Worm (Caenorhabditis elegans): ENCODE results near the gene exc-14.

Gene exc-14

DNA sequence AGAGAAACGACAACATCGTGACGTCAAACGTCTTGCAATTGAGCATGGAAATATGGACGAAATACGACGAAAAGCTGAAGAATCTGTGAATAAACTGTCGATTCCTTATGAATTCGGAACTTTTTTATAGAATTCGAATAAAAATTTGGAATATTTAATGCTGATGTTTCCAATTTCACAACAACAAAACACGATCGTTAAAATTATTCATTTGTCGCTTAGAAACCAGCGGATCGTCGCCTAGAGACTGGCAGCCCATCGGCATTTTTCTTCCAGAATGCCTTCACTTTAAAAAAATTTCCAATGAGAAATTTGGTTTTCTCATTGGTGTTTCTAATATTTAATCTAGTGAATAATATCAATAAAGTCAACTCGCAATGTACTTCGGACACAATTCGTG is 7.3 kb upstream of the exc-14 start, which contains the start of gene cwp-4:
Gene cwp-4 (plus strand): TSS at position 301 of the 400 bp plus-strand sequence.
- TF ChIP-seq ztf-11 (tag; optimal IDR thresholded peaks at IDR 0.05) (no peak), crh-2 (tag; optimal IDR thresholded peaks at IDR 0.05) (no peak), mbf-1 (tag; optimal IDR thresholded peaks at IDR 0.05) (no peak), elt-1 (tag; optimal IDR thresholded peaks at IDR 0.05) (no peak), sma-9 (GFP tag; optimal IDR thresholded peaks at IDR 0.05) (no peak), sma-9 (tag; optimal IDR thresholded peaks at IDR 0.05) (no peak), lsy-2 (tag; optimal IDR thresholded peaks at IDR 0.05) (no peak)

DNA sequence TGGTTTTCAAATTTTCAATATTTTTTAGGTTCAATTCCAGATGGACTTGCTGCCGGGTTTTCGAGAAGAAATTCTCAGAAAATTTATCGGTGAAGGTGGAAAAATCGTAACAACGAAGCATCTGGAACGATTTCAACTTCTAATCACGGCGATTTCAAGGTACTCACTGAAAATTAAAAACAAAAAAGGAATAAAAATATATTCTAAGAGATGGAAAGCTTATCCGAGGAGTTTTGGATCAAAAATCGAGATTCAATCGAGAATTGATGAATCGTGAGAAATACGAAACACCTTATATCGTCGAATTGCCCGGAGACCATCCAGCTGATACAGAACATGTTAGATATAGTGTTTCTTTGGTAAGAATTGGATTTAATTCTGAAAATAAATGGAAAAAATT is 6.2 kb upstream of the exc-14 start, which contains the start of gene K11D12.12:
Gene K11D12.12 (plus strand): TSS at position 29 of the 400 bp plus-strand sequence.
- TF ChIP-seq R02D3.7 (tag; optimal IDR thresholded peaks at IDR 0.05), result no peak
- TF ChIP-seq sem-4 (tag; optimal IDR thresholded peaks at IDR 0.05), result no peak
- no peak for TF ChIP-seq lsy-2 (tag; optimal IDR thresholded peaks at IDR 0.05)
- TF ChIP-seq sma-3 (GFP tag; optimal IDR thresholded peaks at IDR 0.05), result no peak
- no peak for TF ChIP-seq elt-1 (tag; optimal IDR thresholded peaks at IDR 0.05)
- TF ChIP-seq skn-1 (tag; optimal IDR thresholded peaks at IDR 0.05), result no peak
- no peak for TF ChIP-seq unc-39 (tag; optimal IDR thresholded peaks at IDR 0.05)
- no peak for TF ChIP-seq nhr-129 (tag; optimal IDR thresholded peaks at IDR 0.05)
- TF ChIP-seq Y55F3AM.14 (GFP tag; optimal IDR thresholded peaks at IDR 0.05), result no peak
- no peak for TF ChIP-seq alr-1 (tag; optimal IDR thresholded peaks at IDR 0.05)
- no peak for TF ChIP-seq fos-1 (tag; optimal IDR thresholded peaks at IDR 0.05)
- no peak for TF ChIP-seq egl-27 (tag; optimal IDR thresholded peaks at IDR 0.05)
- TF ChIP-seq nhr-23 (tag; optimal IDR thresholded peaks at IDR 0.05), result no peak

DNA sequence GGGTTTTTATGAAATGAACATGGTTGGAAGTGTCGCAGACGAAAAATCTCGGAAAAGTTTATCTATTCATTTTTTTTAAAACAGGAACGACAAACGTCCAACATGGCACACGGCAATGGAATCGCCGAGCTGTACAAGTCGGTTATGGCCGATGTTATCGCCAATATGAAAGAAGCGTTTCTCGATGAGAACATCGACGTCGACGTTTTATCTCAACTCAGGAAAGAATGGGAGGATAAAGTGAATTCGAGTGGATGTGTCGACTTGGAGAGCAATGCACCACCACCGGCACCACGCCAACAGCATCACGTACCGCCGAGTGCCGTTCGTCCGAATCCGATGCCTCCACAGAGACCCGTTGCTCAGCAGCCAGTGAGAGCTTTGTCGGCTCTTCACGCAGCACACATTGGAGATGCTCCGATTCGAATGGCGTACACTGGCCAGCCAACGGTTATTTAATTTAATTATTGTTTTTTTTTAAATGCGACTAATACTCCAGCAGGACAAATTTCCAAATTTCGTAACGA is 4.1 kb upstream of the exc-14 start:
- no peak for TF ChIP-seq sma-3 (GFP tag; optimal IDR thresholded peaks at IDR 0.05)
- peak; percentile 3 for TF ChIP-seq sma-9 (GFP tag; optimal IDR thresholded peaks at IDR 0.05)
- no peak for TF ChIP-seq sma-9 (tag; optimal IDR thresholded peaks at IDR 0.05)

DNA sequence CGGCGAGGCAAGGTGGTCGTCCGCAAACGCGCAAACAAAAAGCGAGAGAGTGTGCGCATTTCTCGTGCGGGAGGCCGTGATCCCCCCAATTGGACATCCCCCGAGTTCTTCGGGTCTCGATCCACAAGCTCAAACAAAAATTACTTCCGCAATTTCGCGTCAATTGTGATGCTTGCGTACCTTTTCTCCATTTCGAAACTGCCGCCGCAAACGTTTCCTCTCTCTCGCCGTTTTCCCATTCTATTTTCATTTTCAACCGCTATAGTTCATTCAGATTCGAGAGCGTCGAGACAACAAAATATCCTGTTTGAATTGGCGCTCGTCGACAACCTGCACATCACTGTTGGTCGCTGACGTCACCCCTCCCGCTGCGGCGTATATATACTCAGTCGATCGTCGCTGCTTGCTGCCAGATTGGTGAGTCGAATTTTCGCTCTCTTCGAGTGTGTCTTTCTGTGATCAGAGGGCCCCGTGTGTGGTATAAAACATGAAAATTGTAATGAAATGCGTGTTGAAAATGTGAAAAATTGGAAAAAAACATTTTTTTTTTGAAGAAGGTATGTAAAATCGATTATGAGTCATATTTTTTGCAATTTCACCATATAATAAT is 3.4 kb upstream of the exc-14 start, which contains the start of the genes pqn-51 and K11D12.14:
Gene pqn-51 (plus strand): TSS at position 275 of the 610 bp plus-strand sequence.
Gene K11D12.14 (plus strand): TSS at position 304 of the 610 bp plus-strand sequence.
- TF ChIP-seq lin-11 (tag; optimal IDR thresholded peaks at IDR 0.05), result peak; percentile 92
- peak; percentile 61 for TF ChIP-seq nhr-237 (tag; optimal IDR thresholded peaks at IDR 0.05)
- peak; percentile 90 for TF ChIP-seq sma-9 (GFP tag; optimal IDR thresholded peaks at IDR 0.05)
- TF ChIP-seq sma-9 (tag; optimal IDR thresholded peaks at IDR 0.05), result peak; percentile 47
- peak; percentile 40 for TF ChIP-seq ceh-82 (tag; optimal IDR thresholded peaks at IDR 0.05)
- TF ChIP-seq ama-1 (optimal IDR thresholded peaks at IDR 0.05), result peak; percentile 98
- peak; percentile 79 to 93 for TF ChIP-seq lsy-2 (tag; optimal IDR thresholded peaks at IDR 0.05)
- peak; percentile 87 for TF ChIP-seq lin-13 (GFP tag; optimal IDR thresholded peaks at IDR 0.05)
- no peak for TF ChIP-seq aly-2 (tag; optimal IDR thresholded peaks at IDR 0.05)
- peak; percentile 90 for TF ChIP-seq sem-4 (tag; optimal IDR thresholded peaks at IDR 0.05)
- no peak for TF ChIP-seq nhr-23 (tag; optimal IDR thresholded peaks at IDR 0.05)
- TF ChIP-seq nhr-6 (tag; optimal IDR thresholded peaks at IDR 0.05), result peak; percentile 88
- TF ChIP-seq nhr-77 (tag; optimal IDR thresholded peaks at IDR 0.05), result no peak
- TF ChIP-seq zag-1 (tag; optimal IDR thresholded peaks at IDR 0.05), result peak; percentile 68
- no peak for TF ChIP-seq elt-3 (tag; optimal IDR thresholded peaks at IDR 0.05)
- peak; percentile 64 for TF ChIP-seq mab-5 (tag; optimal IDR thresholded peaks at IDR 0.05)
- peak; percentile 79 for TF ChIP-seq blmp-1 (tag; optimal IDR thresholded peaks at IDR 0.05; ENCODE audit: insufficient read depth)
- no peak for TF ChIP-seq alr-1 (tag; optimal IDR thresholded peaks at IDR 0.05)
- peak; percentile 96 for TF ChIP-seq C34F6.9 (tag; optimal IDR thresholded peaks at IDR 0.05)
- TF ChIP-seq mdl-1 (tag; optimal IDR thresholded peaks at IDR 0.05), result peak in 1 of 2 experiments; percentile 59
- TF ChIP-seq nhr-25 (tag; optimal IDR thresholded peaks at IDR 0.05), result peak; percentile 90
- peak; percentile 35 for TF ChIP-seq unc-62 (GFP tag; optimal IDR thresholded peaks at IDR 0.05)
- peak; percentile 95 for TF ChIP-seq ZK546.5 (tag; optimal IDR thresholded peaks at IDR 0.05)
- TF ChIP-seq ztf-1 (GFP tag; conservative IDR thresholded peaks at IDR 0.05), result no peak
- TF ChIP-seq egl-27 (tag; optimal IDR thresholded peaks at IDR 0.05), result peak; percentile 86
- TF ChIP-seq gmeb-1 (tag; optimal IDR thresholded peaks at IDR 0.05), result peak; percentile 92
- TF ChIP-seq skn-1 (tag; optimal IDR thresholded peaks at IDR 0.05), result no peak
- TF ChIP-seq elt-1 (tag; optimal IDR thresholded peaks at IDR 0.05), result no peak
- peak; percentile 91 for TF ChIP-seq unc-55 (GFP tag; optimal IDR thresholded peaks at IDR 0.05)
- no peak for TF ChIP-seq nhr-11 (tag; optimal IDR thresholded peaks at IDR 0.05)
- peak; percentile 89 for TF ChIP-seq ztf-4 (tag; optimal IDR thresholded peaks at IDR 0.05)
- TF ChIP-seq lin-39 (tag; optimal IDR thresholded peaks at IDR 0.05), result no peak
- TF ChIP-seq nhr-10 (tag; optimal IDR thresholded peaks at IDR 0.05), result peak; percentile 15
- no peak for TF ChIP-seq mbf-1 (tag; optimal IDR thresholded peaks at IDR 0.05)
- no peak for TF ChIP-seq dmd-4 (tag; optimal IDR thresholded peaks at IDR 0.05)
- no peak for TF ChIP-seq unc-39 (tag; optimal IDR thresholded peaks at IDR 0.05)
- TF ChIP-seq nhr-12 (tag; optimal IDR thresholded peaks at IDR 0.05), result no peak
- peak; percentile 92 for TF ChIP-seq fos-1 (tag; optimal IDR thresholded peaks at IDR 0.05)
- TF ChIP-seq ztf-11 (tag; optimal IDR thresholded peaks at IDR 0.05), result no peak
- peak; percentile 95 for TF ChIP-seq sma-3 (GFP tag; optimal IDR thresholded peaks at IDR 0.05)
- peak; percentile 98 for TF ChIP-seq F13H6.1 (tag; optimal IDR thresholded peaks at IDR 0.05)

All from whole organism, L2 larva.